Worm (Caenorhabditis elegans) whole organism, L1 larva: Measurements from ENCODE around the gene trx-2.

Experiments
- C04F5.9 ChIP-seq: sonication (generic microtip); optimal IDR thresholded peaks from 2 replicates; lab custom pipeline; 2016; ENCODE audit warnings: missing genetic modification characterization, missing compliant biosample characterization
- Y116A8C.19 ChIP-seq: sonication (generic microtip); optimal IDR thresholded peaks from 2 replicates; lab custom pipeline; 2016; ENCODE audit warnings: missing compliant biosample characterization, missing genetic modification characterization, borderline replicate concordance
- alr-1 ChIP-seq: fragments of 200-800 bp; sonication (Bioruptor generic); optimal IDR thresholded peaks from 2 replicates; lab custom pipeline; 2018; ENCODE audit warnings: borderline replicate concordance, mild to moderate bottlenecking, missing genetic modification characterization, missing compliant biosample characterization
- blmp-1 ChIP-seq: fragments of 150-350 bp; optimal IDR thresholded peaks from 2 replicates; lab custom pipeline; 2014; ENCODE audit warnings: missing biosample characterization, missing genetic modification characterization
- ceh-63 ChIP-seq: fragments of 200-800 bp; sonication (Bioruptor generic); optimal IDR thresholded peaks from 2 replicates; lab custom pipeline; 2018; ENCODE audit warnings: mild to moderate bottlenecking, missing genetic modification characterization, missing compliant biosample characterization
- ceh-8 ChIP-seq: fragments of 200-800 bp; sonication (Bioruptor generic); optimal IDR thresholded peaks from 2 replicates; lab custom pipeline; 2018; ENCODE audit warnings: mild to moderate bottlenecking, missing genetic modification characterization, moderate library complexity, missing compliant biosample characterization
- ceh-88 ChIP-seq: fragments of 200-800 bp; sonication (Bioruptor generic); IDR thresholded peaks from 2 replicates; pipeline ENCODE4 v1.3.6; 2022; ENCODE audit warnings: missing genetic modification characterization, missing compliant biosample characterization
- ces-1 ChIP-seq: fragments of 150-350 bp; optimal IDR thresholded peaks from 2 replicates; lab custom pipeline; 2014; ENCODE audit warnings: missing biosample characterization, missing genetic modification reagents, missing genetic modification characterization
- dsc-1 ChIP-seq: sonication (generic microtip); optimal IDR thresholded peaks from 2 replicates; lab custom pipeline; 2016; ENCODE audit warnings: mild to moderate bottlenecking, missing genetic modification characterization, missing compliant biosample characterization
- efl-1 ChIP-seq, 4 experiments: fragments of 150-350 bp; optimal IDR thresholded peaks in 3 of 4; peaks in 1 of 4; 1 replicate in 1 of 4; 2 replicates in 3 of 4; lab custom pipeline; 2014; ENCODE audit warnings: missing biosample characterization in 2 of 4, missing genetic modification characterization in 2 of 4, missing genetic modification reagents in 2 of 4
- egl-13 ChIP-seq: sonication (generic microtip); optimal IDR thresholded peaks from 2 replicates; lab custom pipeline; 2016; ENCODE audit warnings: missing genotype, missing genetic modification reagents, missing genetic modification characterization, missing compliant biosample characterization
- elt-2 ChIP-seq: sonication (generic microtip); optimal IDR thresholded peaks from 2 replicates; lab custom pipeline; 2016; ENCODE audit warnings: missing genetic modification characterization, mild to moderate bottlenecking, inconsistent platforms, missing compliant biosample characterization, missing genetic modification reagents
- elt-3 ChIP-seq, 6 experiments: fragments of 150-350 bp in 1 of 6; sonication (generic microtip); optimal IDR thresholded peaks; 2 replicates each; lab custom pipeline; 2017 to 2018; ENCODE audit warnings: missing biosample characterization in 6 of 6, missing genetic modification characterization in 6 of 6, inconsistent platforms in 1 of 6
- ets-5 ChIP-seq: fragments of 200-800 bp; sonication (Bioruptor generic); IDR thresholded peaks from 2 replicates; pipeline ENCODE4 v1.3.6; 2022; ENCODE audit warnings: missing genetic modification characterization, missing compliant biosample characterization
- fkh-10 ChIP-seq: sonication (generic microtip); optimal IDR thresholded peaks from 2 replicates; lab custom pipeline; 2017; ENCODE audit warnings: missing biosample characterization, missing genetic modification reagents, missing genetic modification characterization
- fkh-8 ChIP-seq: sonication (generic microtip); optimal IDR thresholded peaks from 2 replicates; lab custom pipeline; 2016; ENCODE audit warnings: mild to moderate bottlenecking, missing genetic modification characterization, missing compliant biosample characterization
- fos-1 ChIP-seq: fragments of 150-350 bp; optimal IDR thresholded peaks from 2 replicates; lab custom pipeline; 2014; ENCODE audit warnings: missing biosample characterization, missing genetic modification characterization
- hlh-17 ChIP-seq: fragments of 200-800 bp; sonication (Bioruptor generic); optimal IDR thresholded peaks from 2 replicates; lab custom pipeline; 2018; ENCODE audit warnings: missing genetic modification characterization, mild to moderate bottlenecking, missing compliant biosample characterization, moderate library complexity, borderline replicate concordance
- hlh-4 ChIP-seq: sonication (generic microtip); optimal IDR thresholded peaks from 2 replicates; lab custom pipeline; 2016; ENCODE audit warnings: mild to moderate bottlenecking, missing genetic modification characterization, missing compliant biosample characterization
- isw-1 ChIP-seq: fragments of 200-800 bp; sonication (Bioruptor generic); IDR thresholded peaks from 2 replicates; pipeline ENCODE4 v1.3.6; 2022; ENCODE audit warnings: missing genetic modification characterization, missing compliant biosample characterization
- jun-1 ChIP-seq: fragments of 150-350 bp; optimal IDR thresholded peaks from 2 replicates; lab custom pipeline; 2014; ENCODE audit warnings: missing biosample characterization, missing genetic modification reagents, missing genetic modification characterization
- lin-14 ChIP-seq: fragments of 200-800 bp; sonication (Bioruptor generic); optimal IDR thresholded peaks from 2 replicates; lab custom pipeline; 2018; ENCODE audit warnings: mild to moderate bottlenecking, missing genetic modification characterization, moderate library complexity, missing compliant biosample characterization
- lin-15B ChIP-seq: fragments of 150-350 bp; sonication (generic microtip); optimal IDR thresholded peaks from 3 replicates; lab custom pipeline; 2014; ENCODE audit warnings: missing biosample characterization, missing genetic modification characterization
- lin-39 ChIP-seq: fragments of 150-350 bp; optimal IDR thresholded peaks from 2 replicates; lab custom pipeline; 2014; ENCODE audit warnings: missing biosample characterization, missing genetic modification reagents, missing genetic modification characterization
- lir-3 ChIP-seq: sonication (generic microtip); optimal IDR thresholded peaks from 2 replicates; lab custom pipeline; 2016; ENCODE audit warnings: mild to moderate bottlenecking, missing genetic modification characterization, moderate library complexity, missing compliant biosample characterization; ENCODE audit not compliant: poor library complexity
- mep-1 ChIP-seq: fragments of 150-350 bp; optimal IDR thresholded peaks from 2 replicates; lab custom pipeline; 2014; ENCODE audit warnings: missing biosample characterization, missing genetic modification characterization
- nhr-12 ChIP-seq: sonication (generic microtip); optimal IDR thresholded peaks from 2 replicates; lab custom pipeline; 2017; ENCODE audit warnings: missing biosample characterization, missing genetic modification characterization
- nhr-71 ChIP-seq: sonication (generic microtip); optimal IDR thresholded peaks from 2 replicates; lab custom pipeline; 2016; ENCODE audit warnings: mild to moderate bottlenecking, missing genetic modification characterization, moderate library complexity, missing compliant biosample characterization
- nhr-76 ChIP-seq: sonication (generic microtip); optimal IDR thresholded peaks from 2 replicates; lab custom pipeline; 2017; ENCODE audit warnings: missing biosample characterization, missing genetic modification characterization
- nhr-84 ChIP-seq: sonication (generic microtip); optimal IDR thresholded peaks from 2 replicates; lab custom pipeline; 2017; ENCODE audit warnings: missing biosample characterization, missing genetic modification characterization
- pag-3 ChIP-seq: sonication (generic microtip); optimal IDR thresholded peaks from 2 replicates; lab custom pipeline; 2017; ENCODE audit warnings: missing genetic modification characterization, mild to moderate bottlenecking, missing compliant biosample characterization, antibody characterized with exemption, borderline replicate concordance; ENCODE audit not compliant: insufficient read depth
- rnt-1 ChIP-seq: sonication (generic microtip); optimal IDR thresholded peaks from 2 replicates; lab custom pipeline; 2016; ENCODE audit warnings: mild to moderate bottlenecking, missing genetic modification characterization, moderate library complexity, missing compliant biosample characterization
- skn-1 ChIP-seq: fragments of 150-350 bp; optimal IDR thresholded peaks from 2 replicates; lab custom pipeline; 2014; ENCODE audit warnings: missing biosample characterization, missing genetic modification characterization
- snpc-4 ChIP-seq: fragments of 150-350 bp; optimal IDR thresholded peaks from 2 replicates; lab custom pipeline; 2014; ENCODE audit warnings: missing biosample characterization, missing genetic modification characterization
- sptf-1 ChIP-seq: fragments of 150-350 bp; optimal IDR thresholded peaks from 2 replicates; lab custom pipeline; 2014; ENCODE audit warnings: missing biosample characterization, missing genetic modification characterization
- sup-37 ChIP-seq: fragments of 200-800 bp; sonication (Bioruptor generic); optimal IDR thresholded peaks from 2 replicates; lab custom pipeline; 2018; ENCODE audit warnings: mild to moderate bottlenecking, missing genetic modification characterization, missing compliant biosample characterization
- swsn-7 ChIP-seq: sonication (generic microtip); optimal IDR thresholded peaks from 2 replicates; lab custom pipeline; 2016; ENCODE audit warnings: missing genetic modification characterization, missing compliant biosample characterization
- tbx-2 ChIP-seq: sonication (generic microtip); optimal IDR thresholded peaks from 2 replicates; lab custom pipeline; 2016; ENCODE audit warnings: missing genetic modification characterization, missing compliant biosample characterization
- tlp-1 ChIP-seq: fragments of 150-350 bp; optimal IDR thresholded peaks from 2 replicates; lab custom pipeline; 2014; ENCODE audit warnings: missing biosample characterization, missing genetic modification characterization
- unc-62 ChIP-seq: fragments of 150-350 bp; optimal IDR thresholded peaks from 2 replicates; lab custom pipeline; 2014; ENCODE audit warnings: missing biosample characterization, missing genetic modification reagents, missing genetic modification characterization
- unc-86 ChIP-seq: sonication (generic microtip); optimal IDR thresholded peaks from 2 replicates; lab custom pipeline; 2016; ENCODE audit warnings: missing genetic modification characterization, missing compliant biosample characterization
- vab-15 ChIP-seq: sonication (generic microtip); optimal IDR thresholded peaks from 2 replicates; lab custom pipeline; 2017; ENCODE audit warnings: missing genotype, mild to moderate bottlenecking, missing genetic modification characterization, missing compliant biosample characterization
- zag-1 ChIP-seq: fragments of 150-350 bp; optimal IDR thresholded peaks from 2 replicates; lab custom pipeline; 2014; ENCODE audit warnings: missing biosample characterization, missing genetic modification characterization
- ztf-11 ChIP-seq, 2 experiments: sonication (generic microtip); optimal IDR thresholded peaks; 2 replicates each; lab custom pipeline; 2016 to 2017; ENCODE audit warnings: missing genetic modification characterization in 2 of 2, missing biosample characterization in 1 of 2, missing compliant biosample characterization in 1 of 2
- ztf-4 ChIP-seq: fragments of 150-350 bp; optimal IDR thresholded peaks from 2 replicates; lab custom pipeline; 2014; ENCODE audit warnings: missing biosample characterization, missing genetic modification characterization

Gene trx-2

DNA sequence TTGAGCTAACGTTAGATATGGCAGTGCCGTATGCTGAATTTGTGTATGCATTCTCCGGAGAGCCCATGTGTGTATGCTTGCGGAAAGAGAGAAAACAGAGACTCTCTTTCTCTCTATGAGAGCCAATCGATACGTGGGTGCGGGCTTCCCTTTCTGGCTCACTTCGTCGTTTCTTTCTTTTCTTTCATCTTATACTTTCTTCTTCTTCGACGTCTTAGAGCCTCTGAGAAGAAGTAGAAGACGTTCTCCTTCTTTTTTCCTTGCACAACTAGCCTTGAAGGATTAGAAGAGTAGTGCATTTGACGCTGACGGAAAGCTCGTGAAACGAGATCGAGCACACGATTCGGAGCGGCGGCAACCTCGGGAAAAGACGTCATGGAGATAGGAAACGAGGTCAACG, 40.6 kb upstream of the trx-2 start (continued):
- TF ChIP-seq lin-15B (tag; lab: Kevin White, UChicago) (no peak), mep-1 (tag; lab: Kevin White, UChicago) (peak; percentile 15), zag-1 (tag; lab: Kevin White, UChicago) (peak; percentile 53), snpc-4 (tag; lab: Kevin White, UChicago) (no peak), lin-14 (peak; percentile 86), ceh-8 (no peak), lir-3 (no peak), lin-39 (no peak), fkh-8 (tag; lab: Kevin White, UChicago) (peak; percentile 79)

DNA sequence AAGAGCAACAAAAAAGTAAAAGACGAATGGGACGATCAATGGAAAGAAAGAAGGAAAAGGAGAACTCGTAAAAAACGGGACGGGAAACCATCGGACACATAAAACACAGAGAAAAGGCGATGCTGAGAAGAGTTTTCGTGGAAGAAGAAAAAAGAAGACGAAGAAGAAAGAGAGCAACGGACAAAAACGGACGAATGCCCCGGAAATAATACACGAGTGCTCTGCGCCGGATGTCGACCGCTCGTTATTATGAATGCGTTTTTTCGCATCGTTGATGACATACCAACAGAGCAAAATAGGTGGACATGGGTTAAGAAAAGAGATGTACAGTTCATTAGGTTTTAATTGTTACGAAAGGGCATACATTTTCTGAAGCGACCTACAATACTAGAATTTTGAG, 38.9 kb upstream of the trx-2 start, which contains the start of gene Y22F5A.11:
TSS of gene Y22F5A.11 (minus strand) at position 28 of the 400 bp plus-strand sequence.
- TF ChIP-seq vab-15 (tag; lab: Kevin White, UChicago) (no peak), blmp-1 (tag; lab: Kevin White, UChicago) (no peak), rnt-1 (tag; lab: Kevin White, UChicago) (no peak), lin-14 (peak; percentile 55), elt-3 (tag; optimal IDR thresholded peaks at IDR 0.05; lab: Kevin White, UChicago) (no peak), skn-1 (tag; lab: Kevin White, UChicago) (no peak), unc-62 (GFP tag; lab: Kevin White, UChicago) (no peak), snpc-4 (tag; lab: Kevin White, UChicago) (no peak), egl-13 (tag; lab: Kevin White, UChicago) (no peak), C04F5.9 (tag; lab: Kevin White, UChicago) (no peak), fkh-10 (GFP tag; lab: Kevin White, UChicago) (peak; percentile 4), Y116A8C.19 (tag; lab: Kevin White, UChicago) (no peak), ztf-4 (no peak)
- TF ChIP-seq, all 84 proteins: peak for 2

DNA sequence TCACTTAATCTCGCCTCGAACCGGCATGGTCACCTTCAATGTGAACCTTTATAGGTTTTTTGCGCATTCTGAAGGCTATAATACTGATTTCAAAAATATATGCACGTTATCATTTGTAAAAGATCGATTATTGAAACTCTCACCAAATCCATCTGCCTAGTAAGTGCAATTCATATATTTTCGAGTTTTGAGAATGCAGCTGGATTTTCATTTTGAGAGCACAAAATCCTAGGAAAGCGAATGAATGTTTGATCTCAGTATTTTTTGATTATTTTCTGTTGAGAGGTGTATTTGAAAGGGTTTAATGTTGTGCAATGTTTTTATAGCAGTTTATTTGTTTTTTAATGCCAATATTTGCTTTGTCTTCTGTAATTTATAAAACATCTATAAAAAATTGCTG, 38.4 kb upstream of the trx-2 start:
- TF ChIP-seq unc-62 (GFP tag; lab: Kevin White, UChicago) (no peak), nhr-84 (tag; lab: Kevin White, UChicago) (no peak), ces-1 (GFP tag; lab: Kevin White, UChicago) (no peak), fkh-8 (tag; lab: Kevin White, UChicago) (peak; percentile 39), egl-13 (tag; lab: Kevin White, UChicago) (no peak), isw-1 (GFP tag; lab: Robert Waterston, UW) (no peak), pag-3 (tag; lab: Kevin White, UChicago) (no peak), fos-1 (tag; lab: Kevin White, UChicago) (no peak), sptf-1 (tag; lab: Kevin White, UChicago) (no peak), ets-5 (GFP tag; lab: Robert Waterston, UW) (no peak), ceh-88 (GFP tag; lab: Robert Waterston, UW) (no peak), nhr-76 (tag; lab: Kevin White, UChicago) (no peak), ceh-63 (GFP tag; lab: Kevin White, UChicago) (no peak), ztf-11 (tag; optimal IDR thresholded peaks at IDR 0.05; lab: Kevin White, UChicago) (no peak), nhr-71 (tag; lab: Kevin White, UChicago) (peak; percentile 43), hlh-4 (peak; percentile 99), dsc-1 (tag; lab: Kevin White, UChicago) (peak; percentile 29), hlh-17 (no peak)
- TF ChIP-seq, all 84 proteins: peak for 4

DNA sequence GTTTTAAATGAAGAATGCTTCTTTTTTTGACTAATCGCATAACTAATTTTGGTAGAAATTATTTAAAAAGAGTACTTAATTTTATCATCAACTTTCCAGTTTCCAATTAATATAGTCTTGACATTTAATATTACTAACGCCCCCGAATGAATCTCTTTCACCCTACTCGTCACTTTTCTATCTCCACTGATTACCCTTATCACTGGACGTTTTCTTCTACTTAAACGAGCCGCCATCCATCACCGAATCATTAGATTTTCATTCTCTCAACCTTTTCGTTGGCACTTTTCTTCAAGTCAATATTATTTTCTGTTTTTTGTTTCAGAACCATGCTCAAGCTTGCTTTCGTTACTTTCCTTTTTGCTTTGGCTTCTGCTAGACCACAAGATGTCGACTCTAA, 36.9 kb upstream of the trx-2 start, which contains the start of gene lys-1:
TSS of gene lys-1 (plus strand) at position 326 of the 400 bp plus-strand sequence.
- TF ChIP-seq jun-1 (tag; lab: Kevin White, UChicago), result no peak
- TF ChIP-seq ceh-88 (GFP tag; lab: Robert Waterston, UW), result no peak
- no peak for TF ChIP-seq alr-1 (tag; lab: Kevin White, UChicago)
- TF ChIP-seq sup-37 (GFP tag; lab: Kevin White, UChicago), result no peak
- no peak for TF ChIP-seq tbx-2
- TF ChIP-seq pag-3 (tag; lab: Kevin White, UChicago), result no peak
- TF ChIP-seq ztf-11 (tag; optimal IDR thresholded peaks at IDR 0.05; lab: Kevin White, UChicago), result no peak
- no peak for TF ChIP-seq unc-86 (tag; lab: Kevin White, UChicago)
- peak; percentile 54 for TF ChIP-seq elt-2
- TF ChIP-seq efl-1 (optimal IDR thresholded peaks at IDR 0.05; lab: Kevin White, UChicago), result no peak
- peak in 1 of 2 experiments; percentile 22 for TF ChIP-seq efl-1 (GFP tag; optimal IDR thresholded peaks at IDR 0.05 in 1 of 2; lab: Kevin White, UChicago)
- TF ChIP-seq nhr-12 (tag; lab: Kevin White, UChicago), result no peak
- no peak for TF ChIP-seq swsn-7 (tag; lab: Kevin White, UChicago)
- TF ChIP-seq tlp-1, result peak; percentile 21
- no peak for TF ChIP-seq skn-1 (tag; lab: Kevin White, UChicago)
- TF ChIP-seq lir-3, result no peak
- TF ChIP-seq, all 84 proteins: peak for 3
